Worm (Caenorhabditis elegans) whole organism, L1 larva: ENCODE data around the gene C05D2.8.

Source experiments
- C04F5.9 ChIP-seq: sonication (generic microtip); optimal IDR thresholded peaks from 2 replicates; lab custom pipeline; 2016; ENCODE audit warnings: missing genetic modification characterization, missing compliant biosample characterization
- C16A3.4 ChIP-seq: fragments of 150-350 bp; optimal IDR thresholded peaks from 2 replicates; lab custom pipeline; 2014; ENCODE audit warnings: missing biosample characterization, missing genetic modification characterization
- Y116A8C.19 ChIP-seq: sonication (generic microtip); optimal IDR thresholded peaks from 2 replicates; lab custom pipeline; 2016; ENCODE audit warnings: missing compliant biosample characterization, missing genetic modification characterization, borderline replicate concordance
- aly-2 ChIP-seq: fragments of 150-350 bp; optimal IDR thresholded peaks from 2 replicates; lab custom pipeline; 2014; ENCODE audit warnings: missing biosample characterization, missing genetic modification characterization
- ama-1 ChIP-seq: fragments of 150-350 bp; optimal IDR thresholded peaks from 2 replicates; lab custom pipeline; 2014
- blmp-1 ChIP-seq: fragments of 150-350 bp; optimal IDR thresholded peaks from 2 replicates; lab custom pipeline; 2014; ENCODE audit warnings: missing biosample characterization, missing genetic modification characterization
- ceh-63 ChIP-seq: fragments of 200-800 bp; sonication (Bioruptor generic); optimal IDR thresholded peaks from 2 replicates; lab custom pipeline; 2018; ENCODE audit warnings: mild to moderate bottlenecking, missing genetic modification characterization, missing compliant biosample characterization
- ceh-8 ChIP-seq: fragments of 200-800 bp; sonication (Bioruptor generic); optimal IDR thresholded peaks from 2 replicates; lab custom pipeline; 2018; ENCODE audit warnings: mild to moderate bottlenecking, missing genetic modification characterization, moderate library complexity, missing compliant biosample characterization
- ceh-90 ChIP-seq: sonication (generic microtip); optimal IDR thresholded peaks from 2 replicates; lab custom pipeline; 2016; ENCODE audit warnings: missing genetic modification characterization, missing compliant biosample characterization
- ces-1 ChIP-seq: fragments of 150-350 bp; optimal IDR thresholded peaks from 2 replicates; lab custom pipeline; 2014; ENCODE audit warnings: missing biosample characterization, missing genetic modification reagents, missing genetic modification characterization
- dpl-1 ChIP-seq, 3 experiments: fragments of 150-350 bp in 2 of 3; sonication (generic microtip) in 1 of 3; optimal IDR thresholded peaks; 2 replicates each; lab custom pipeline; 2014 to 2017; ENCODE audit warnings: missing biosample characterization in 3 of 3, missing genetic modification characterization in 3 of 3, missing genetic modification reagents in 3 of 3
- dsc-1 ChIP-seq: sonication (generic microtip); optimal IDR thresholded peaks from 2 replicates; lab custom pipeline; 2016; ENCODE audit warnings: mild to moderate bottlenecking, missing genetic modification characterization, missing compliant biosample characterization
- egl-13 ChIP-seq: sonication (generic microtip); optimal IDR thresholded peaks from 2 replicates; lab custom pipeline; 2016; ENCODE audit warnings: missing genotype, missing genetic modification reagents, missing genetic modification characterization, missing compliant biosample characterization
- elt-3 ChIP-seq, 6 experiments: fragments of 150-350 bp in 1 of 6; sonication (generic microtip); optimal IDR thresholded peaks; 2 replicates each; lab custom pipeline; 2017 to 2018; ENCODE audit warnings: missing biosample characterization in 6 of 6, missing genetic modification characterization in 6 of 6, inconsistent platforms in 1 of 6
- fkh-10 ChIP-seq: sonication (generic microtip); optimal IDR thresholded peaks from 2 replicates; lab custom pipeline; 2017; ENCODE audit warnings: missing biosample characterization, missing genetic modification reagents, missing genetic modification characterization
- fkh-4 ChIP-seq: sonication (generic microtip); optimal IDR thresholded peaks from 2 replicates; lab custom pipeline; 2016; ENCODE audit warnings: missing compliant biosample characterization, missing genetic modification characterization, borderline replicate concordance
- fkh-8 ChIP-seq: sonication (generic microtip); optimal IDR thresholded peaks from 2 replicates; lab custom pipeline; 2016; ENCODE audit warnings: mild to moderate bottlenecking, missing genetic modification characterization, missing compliant biosample characterization
- grh-1 ChIP-seq: fragments of 200-800 bp; sonication (Bioruptor generic); IDR thresholded peaks from 2 replicates; pipeline ENCODE4 v1.3.6; 2022; ENCODE audit warnings: missing genetic modification reagents, missing genetic modification characterization, missing compliant biosample characterization
- hlh-17 ChIP-seq: fragments of 200-800 bp; sonication (Bioruptor generic); optimal IDR thresholded peaks from 2 replicates; lab custom pipeline; 2018; ENCODE audit warnings: missing genetic modification characterization, mild to moderate bottlenecking, missing compliant biosample characterization, moderate library complexity, borderline replicate concordance
- hlh-4 ChIP-seq: sonication (generic microtip); optimal IDR thresholded peaks from 2 replicates; lab custom pipeline; 2016; ENCODE audit warnings: mild to moderate bottlenecking, missing genetic modification characterization, missing compliant biosample characterization
- isw-1 ChIP-seq: fragments of 200-800 bp; sonication (Bioruptor generic); IDR thresholded peaks from 2 replicates; pipeline ENCODE4 v1.3.6; 2022; ENCODE audit warnings: missing genetic modification characterization, missing compliant biosample characterization
- lin-13 ChIP-seq: fragments of 150-350 bp; optimal IDR thresholded peaks from 2 replicates; lab custom pipeline; 2014; ENCODE audit warnings: missing biosample characterization, missing genetic modification reagents, missing genetic modification characterization
- lin-14 ChIP-seq: fragments of 200-800 bp; sonication (Bioruptor generic); optimal IDR thresholded peaks from 2 replicates; lab custom pipeline; 2018; ENCODE audit warnings: mild to moderate bottlenecking, missing genetic modification characterization, moderate library complexity, missing compliant biosample characterization
- lin-15B ChIP-seq: fragments of 150-350 bp; sonication (generic microtip); optimal IDR thresholded peaks from 3 replicates; lab custom pipeline; 2014; ENCODE audit warnings: missing biosample characterization, missing genetic modification characterization
- lin-35 ChIP-seq, 2 experiments: fragments of 150-350 bp; optimal IDR thresholded peaks; 2 replicates each; lab custom pipeline; 2014; ENCODE audit warnings: missing biosample characterization in 2 of 2, missing genetic modification characterization in 2 of 2, missing genetic modification reagents in 2 of 2
- lir-3 ChIP-seq: sonication (generic microtip); optimal IDR thresholded peaks from 2 replicates; lab custom pipeline; 2016; ENCODE audit warnings: mild to moderate bottlenecking, missing genetic modification characterization, moderate library complexity, missing compliant biosample characterization; ENCODE audit not compliant: poor library complexity
- lsy-2 ChIP-seq, 2 experiments: fragments of 150-350 bp; optimal IDR thresholded peaks; 2 replicates each; lab custom pipeline; 2014; ENCODE audit warnings: missing biosample characterization in 2 of 2, missing genetic modification characterization in 2 of 2
- mab-9 ChIP-seq: fragments of 200-800 bp; sonication (Bioruptor generic); IDR thresholded peaks from 2 replicates; pipeline ENCODE4 v1.3.6; 2022; ENCODE audit warnings: missing genetic modification reagents, missing genetic modification characterization, missing compliant biosample characterization
- mep-1 ChIP-seq: fragments of 150-350 bp; optimal IDR thresholded peaks from 2 replicates; lab custom pipeline; 2014; ENCODE audit warnings: missing biosample characterization, missing genetic modification characterization
- nhr-12 ChIP-seq: sonication (generic microtip); optimal IDR thresholded peaks from 2 replicates; lab custom pipeline; 2017; ENCODE audit warnings: missing biosample characterization, missing genetic modification characterization
- nhr-19 ChIP-seq: fragments of 200-800 bp; sonication (Bioruptor generic); conservative IDR thresholded peaks from 2 replicates; pipeline ENCODE4 v1.3.6; 2022; ENCODE audit warnings: missing genetic modification characterization, missing compliant biosample characterization
- nhr-71 ChIP-seq: sonication (generic microtip); optimal IDR thresholded peaks from 2 replicates; lab custom pipeline; 2016; ENCODE audit warnings: mild to moderate bottlenecking, missing genetic modification characterization, moderate library complexity, missing compliant biosample characterization
- nhr-76 ChIP-seq: sonication (generic microtip); optimal IDR thresholded peaks from 2 replicates; lab custom pipeline; 2017; ENCODE audit warnings: missing biosample characterization, missing genetic modification characterization
- nhr-77 ChIP-seq: fragments of 150-350 bp; optimal IDR thresholded peaks from 2 replicates; lab custom pipeline; 2014; ENCODE audit warnings: missing biosample characterization, missing genetic modification characterization
- nhr-84 ChIP-seq: sonication (generic microtip); optimal IDR thresholded peaks from 2 replicates; lab custom pipeline; 2017; ENCODE audit warnings: missing biosample characterization, missing genetic modification characterization
- nhr-90 ChIP-seq: sonication (generic microtip); optimal IDR thresholded peaks from 2 replicates; lab custom pipeline; 2016; ENCODE audit warnings: mild to moderate bottlenecking, missing genetic modification characterization, missing compliant biosample characterization; ENCODE audit not compliant: poor library complexity
- skn-1 ChIP-seq: fragments of 150-350 bp; optimal IDR thresholded peaks from 2 replicates; lab custom pipeline; 2014; ENCODE audit warnings: missing biosample characterization, missing genetic modification characterization
- snpc-4 ChIP-seq: fragments of 150-350 bp; optimal IDR thresholded peaks from 2 replicates; lab custom pipeline; 2014; ENCODE audit warnings: missing biosample characterization, missing genetic modification characterization
- snu-23 ChIP-seq: sonication (generic microtip); optimal IDR thresholded peaks from 2 replicates; lab custom pipeline; 2016; ENCODE audit warnings: missing genetic modification characterization, missing compliant biosample characterization
- sox-4 ChIP-seq: sonication (generic microtip); optimal IDR thresholded peaks from 2 replicates; lab custom pipeline; 2016; ENCODE audit warnings: missing genetic modification characterization, missing compliant biosample characterization
- swsn-7 ChIP-seq: sonication (generic microtip); optimal IDR thresholded peaks from 2 replicates; lab custom pipeline; 2016; ENCODE audit warnings: missing genetic modification characterization, missing compliant biosample characterization
- tlp-1 ChIP-seq: fragments of 150-350 bp; optimal IDR thresholded peaks from 2 replicates; lab custom pipeline; 2014; ENCODE audit warnings: missing biosample characterization, missing genetic modification characterization
- unc-130 ChIP-seq: fragments of 150-350 bp; optimal IDR thresholded peaks from 2 replicates; lab custom pipeline; 2017; ENCODE audit warnings: missing biosample characterization, missing genetic modification characterization, inconsistent platforms
- zip-4 ChIP-seq: fragments of 200-800 bp; sonication (Bioruptor generic); optimal IDR thresholded peaks from 2 replicates; lab custom pipeline; 2018; ENCODE audit warnings: mild to moderate bottlenecking, missing genetic modification characterization, moderate library complexity, missing compliant biosample characterization
- ztf-11 ChIP-seq, 2 experiments: sonication (generic microtip); optimal IDR thresholded peaks; 2 replicates each; lab custom pipeline; 2016 to 2017; ENCODE audit warnings: missing genetic modification characterization in 2 of 2, missing biosample characterization in 1 of 2, missing compliant biosample characterization in 1 of 2

The C05D2.8 gene

ce11 chrIII:5611604-5612324 is 1.6 kb upstream of the C05D2.8 start, which contains the start of gene bas-1:
TSS of gene bas-1 (plus strand) at chrIII:5612274.
- TF ChIP-seq ama-1 (no peak), elt-3 (tag; optimal IDR thresholded peaks at IDR 0.05; lab: Kevin White, UChicago) (peak in 1 of 6 experiments; percentile 10), dpl-1 (GFP tag; optimal IDR thresholded peaks at IDR 0.05; lab: Kevin White, UChicago) (no peak)
- TF ChIP-seq, all 84 proteins: peak for 1

- TF ChIP-seq lin-14 (GFP tag; lab: Kevin White, UChicago) (no peak), C04F5.9 (tag; lab: Kevin White, UChicago) (no peak), nhr-77 (tag; lab: Kevin White, UChicago) (no peak), nhr-19 (GFP tag; lab: Robert Waterston, UW) (no peak), mab-9 (GFP tag; lab: Robert Waterston, UW) (no peak), ceh-8 (GFP tag; lab: Kevin White, UChicago) (no peak), blmp-1 (tag; lab: Kevin White, UChicago) (no peak), sox-4 (tag; lab: Kevin White, UChicago) (no peak), dsc-1 (tag; lab: Kevin White, UChicago) (no peak), Y116A8C.19 (tag; lab: Kevin White, UChicago) (no peak), nhr-84 (no peak), hlh-17 (GFP tag; lab: Kevin White, UChicago) (no peak), snpc-4 (no peak), C16A3.4 (tag; lab: Kevin White, UChicago) (no peak), ztf-11 (tag; optimal IDR thresholded peaks at IDR 0.05; lab: Kevin White, UChicago) (no peak), skn-1 (tag; lab: Kevin White, UChicago) (no peak), lsy-2 (tag; optimal IDR thresholded peaks at IDR 0.05; lab: Kevin White, UChicago) (no peak)
- TF ChIP-seq, all 84 proteins: peak for 0
Measured at ce11 chrIII:5604080-5604479, 6.1 kb downstream of the C05D2.8 start, which contains the start of gene xnd-1. TSS of gene xnd-1 (plus strand) at chrIII:5604460.

ce11 chrIII:5603439-5603986 is 6.6 kb downstream of the C05D2.8 start, which contains the start of gene madf-11:
TSS of gene madf-11 (minus strand) at chrIII:5603489.
- peak; percentile 76 for TF ChIP-seq nhr-71
- peak; percentile 29 for TF ChIP-seq fkh-10 (GFP tag; lab: Kevin White, UChicago)
- TF ChIP-seq nhr-12, result no peak
- no peak for TF ChIP-seq aly-2 (tag; lab: Kevin White, UChicago)
- no peak for TF ChIP-seq egl-13 (tag; lab: Kevin White, UChicago)
- no peak for TF ChIP-seq nhr-76 (tag; lab: Kevin White, UChicago)
- TF ChIP-seq mep-1 (tag; lab: Kevin White, UChicago), result peak; percentile 76
- TF ChIP-seq dpl-1 (GFP tag; optimal IDR thresholded peaks at IDR 0.05; lab: Kevin White, UChicago), result peak; percentile 48 to 76 (median 75)
- peak; percentile 90 for TF ChIP-seq lin-14 (GFP tag; lab: Kevin White, UChicago)
- TF ChIP-seq Y116A8C.19 (tag; lab: Kevin White, UChicago), result no peak
- no peak for TF ChIP-seq zip-4 (GFP tag; lab: Kevin White, UChicago)
- TF ChIP-seq ceh-63 (GFP tag; lab: Kevin White, UChicago), result no peak
- TF ChIP-seq hlh-4 (tag; lab: Kevin White, UChicago), result no peak
- TF ChIP-seq nhr-90 (tag; lab: Kevin White, UChicago), result peak; percentile 49
- TF ChIP-seq ztf-11 (tag; optimal IDR thresholded peaks at IDR 0.05; lab: Kevin White, UChicago), result peak in 1 of 2 experiments; percentile 69
- TF ChIP-seq ces-1 (GFP tag; lab: Kevin White, UChicago), result no peak
- TF ChIP-seq sox-4 (tag; lab: Kevin White, UChicago), result no peak
- TF ChIP-seq fkh-4, result no peak
- peak; percentile 66 for TF ChIP-seq fkh-8
- no peak for TF ChIP-seq nhr-84
- peak; percentile 56 for TF ChIP-seq nhr-19 (GFP tag; lab: Robert Waterston, UW)
- TF ChIP-seq lin-13 (GFP tag; lab: Kevin White, UChicago), result peak; percentile 62
- TF ChIP-seq ceh-90 (tag; lab: Kevin White, UChicago), result peak; percentile 73
- TF ChIP-seq swsn-7 (tag; lab: Kevin White, UChicago), result peak; percentile 53
- TF ChIP-seq lin-35 (GFP tag; optimal IDR thresholded peaks at IDR 0.05; lab: Kevin White, UChicago), result peak; percentile 70 to 83
- no peak; the same call in 1 of the 2 replicates for TF ChIP-seq isw-1 (GFP tag; lab: Robert Waterston, UW)
- peak; percentile 79 for TF ChIP-seq lin-15B (tag; lab: Kevin White, UChicago)
- TF ChIP-seq tlp-1, result no peak
- TF ChIP-seq lir-3 (tag; lab: Kevin White, UChicago), result peak; percentile 78
- TF ChIP-seq grh-1 (GFP tag; lab: Robert Waterston, UW), result no peak
- TF ChIP-seq unc-130 (tag; lab: Kevin White, UChicago), result peak; percentile 68
- TF ChIP-seq nhr-77 (tag; lab: Kevin White, UChicago), result no peak
- TF ChIP-seq snu-23 (GFP tag; lab: Kevin White, UChicago), result peak; percentile 75
